Worm (Caenorhabditis elegans) whole organism, L4 larva: ENCODE results near the gene Y39A3B.7.

ENCODE experiments used
- D1046.2 ChIP-seq: fragments of 200-800 bp; sonication (Bioruptor generic); IDR thresholded peaks from 2 replicates; pipeline ENCODE4 v1.3.6; 2022; ENCODE audit warnings: missing genetic modification characterization, missing compliant biosample characterization
- R02D3.7 ChIP-seq: fragments of 150-350 bp; sonication (generic microtip); optimal IDR thresholded peaks from 3 replicates; lab custom pipeline; 2014; ENCODE audit warnings: missing biosample characterization, missing genetic modification characterization
- T20F7.1 ChIP-seq: fragments of 200-800 bp; sonication (Bioruptor generic); optimal IDR thresholded peaks from 2 replicates; lab custom pipeline; 2018; ENCODE audit warnings: mild to moderate bottlenecking, missing genetic modification characterization, missing compliant biosample characterization
- aha-1 ChIP-seq: fragments of 150-350 bp; peaks from one replicate; lab custom pipeline; 2014; ENCODE audit warnings: missing biosample characterization, missing genetic modification characterization
- ceh-28 ChIP-seq: fragments of 150-350 bp; optimal IDR thresholded peaks from 2 replicates; lab custom pipeline; 2014; ENCODE audit warnings: missing biosample characterization, missing genetic modification reagents, missing genetic modification characterization
- ceh-32 ChIP-seq: sonication (generic microtip); optimal IDR thresholded peaks from 2 replicates; lab custom pipeline; 2016; ENCODE audit warnings: mild to moderate bottlenecking, missing genetic modification characterization, missing compliant biosample characterization; ENCODE audit not compliant: poor library complexity
- dmd-6 ChIP-seq: fragments of 200-800 bp; sonication (Bioruptor generic); IDR thresholded peaks from 2 replicates; pipeline ENCODE4 v1.3.6; 2022; ENCODE audit warnings: missing genetic modification reagents, missing genetic modification characterization, missing compliant biosample characterization
- dmd-8 ChIP-seq: fragments of 200-800 bp; sonication (Bioruptor generic); IDR thresholded peaks from 2 replicates; pipeline ENCODE4 v1.3.6; 2022; ENCODE audit warnings: missing genetic modification characterization, missing compliant biosample characterization
- duxl-1 ChIP-seq: sonication (generic microtip); optimal IDR thresholded peaks from 2 replicates; lab custom pipeline; 2016; ENCODE audit warnings: mild to moderate bottlenecking, missing genetic modification characterization, moderate library complexity, missing compliant biosample characterization; ENCODE audit not compliant: poor library complexity
- egl-27 ChIP-seq: sonication (generic microtip); optimal IDR thresholded peaks from 3 replicates; lab custom pipeline; 2017; ENCODE audit warnings: missing biosample characterization, missing genetic modification reagents, missing genetic modification characterization
- fos-1 ChIP-seq: fragments of 150-350 bp; optimal IDR thresholded peaks from 2 replicates; lab custom pipeline; 2014; ENCODE audit warnings: missing biosample characterization, missing genetic modification characterization
- hlh-30 ChIP-seq: sonication (generic microtip); optimal IDR thresholded peaks from 2 replicates; lab custom pipeline; 2017; ENCODE audit warnings: antibody characterized with exemption, mild to moderate bottlenecking, missing genetic modification characterization, missing compliant biosample characterization; ENCODE audit not compliant: insufficient read depth
- jun-1 ChIP-seq: fragments of 150-350 bp; optimal IDR thresholded peaks from 2 replicates; lab custom pipeline; 2014; ENCODE audit warnings: missing biosample characterization, missing genetic modification reagents, missing genetic modification characterization
- lin-15B ChIP-seq: fragments of 150-350 bp; sonication (generic microtip); optimal IDR thresholded peaks from 3 replicates; lab custom pipeline; 2014; ENCODE audit warnings: missing biosample characterization, missing genetic modification characterization
- lin-39 ChIP-seq: fragments of 150-350 bp; optimal IDR thresholded peaks from 2 replicates; lab custom pipeline; 2014; ENCODE audit warnings: missing biosample characterization, missing genetic modification reagents, missing genetic modification characterization
- lir-3 ChIP-seq: sonication (generic microtip); optimal IDR thresholded peaks from 2 replicates; lab custom pipeline; 2016; ENCODE audit warnings: mild to moderate bottlenecking, missing genetic modification characterization, missing compliant biosample characterization
- lsy-2 ChIP-seq, 2 experiments: fragments of 150-350 bp in 1 of 2; sonication (generic microtip) in 1 of 2; optimal IDR thresholded peaks; 2 replicates each; lab custom pipeline; 2014 to 2017; ENCODE audit warnings: missing biosample characterization in 2 of 2, missing genetic modification characterization in 2 of 2
- mdl-1 ChIP-seq, 2 experiments: fragments of 150-350 bp in 1 of 2; sonication (generic microtip) in 1 of 2; optimal IDR thresholded peaks; 2 replicates each; lab custom pipeline; 2014 to 2017; ENCODE audit warnings: missing biosample characterization in 2 of 2, missing genetic modification characterization in 2 of 2
- mdt-29 ChIP-seq: fragments of 200-800 bp; sonication (Bioruptor generic); IDR thresholded peaks from 2 replicates; pipeline ENCODE4 v1.3.6; 2022; ENCODE audit warnings: missing genetic modification reagents, missing genetic modification characterization, missing compliant biosample characterization
- mep-1 ChIP-seq: fragments of 150-350 bp; sonication (generic microtip); optimal IDR thresholded peaks from 3 replicates; lab custom pipeline; 2014; ENCODE audit warnings: missing biosample characterization, missing genetic modification characterization
- mxl-3 ChIP-seq: fragments of 200-800 bp; sonication (Bioruptor generic); optimal IDR thresholded peaks from 2 replicates; lab custom pipeline; 2018; ENCODE audit warnings: mild to moderate bottlenecking, missing genetic modification characterization, missing compliant biosample characterization
- nhr-11 ChIP-seq: fragments of 150-350 bp; optimal IDR thresholded peaks from 2 replicates; lab custom pipeline; 2014; ENCODE audit warnings: missing biosample characterization, missing genetic modification characterization
- nhr-25 ChIP-seq: sonication (generic microtip); optimal IDR thresholded peaks from 2 replicates; lab custom pipeline; 2017; ENCODE audit warnings: missing genetic modification characterization, mild to moderate bottlenecking, missing compliant biosample characterization, antibody characterized with exemption, moderate library complexity, borderline replicate concordance; ENCODE audit not compliant: insufficient read depth
- nhr-76 ChIP-seq: fragments of 150-350 bp; optimal IDR thresholded peaks from 2 replicates; lab custom pipeline; 2014; ENCODE audit warnings: missing biosample characterization, missing genetic modification characterization
- sdz-12 ChIP-seq: fragments of 200-800 bp; sonication (Bioruptor generic); optimal IDR thresholded peaks from 2 replicates; lab custom pipeline; 2018; ENCODE audit warnings: mild to moderate bottlenecking, missing genetic modification characterization, missing compliant biosample characterization
- set-16 ChIP-seq: fragments of 200-800 bp; sonication (Bioruptor generic); IDR thresholded peaks from 2 replicates; pipeline ENCODE4 v1.3.6; 2022; ENCODE audit warnings: missing genetic modification reagents, missing genetic modification characterization, missing compliant biosample characterization
- skn-1 ChIP-seq: fragments of 150-350 bp; optimal IDR thresholded peaks from 2 replicates; lab custom pipeline; 2014; ENCODE audit warnings: missing biosample characterization, missing genetic modification characterization
- snpc-1.2 ChIP-seq: fragments of 200-800 bp; sonication (Bioruptor generic); IDR thresholded peaks from 2 replicates; pipeline ENCODE4 v1.3.6; 2022; ENCODE audit warnings: missing genetic modification reagents, missing genetic modification characterization, missing compliant biosample characterization
- snpc-4 ChIP-seq: fragments of 150-350 bp; optimal IDR thresholded peaks from 2 replicates; lab custom pipeline; 2014; ENCODE audit warnings: missing biosample characterization, missing genetic modification characterization
- tra-1 ChIP-seq: fragments of 200-800 bp; sonication (Bioruptor generic); IDR thresholded peaks from 2 replicates; pipeline ENCODE4 v1.3.6; 2022; ENCODE audit warnings: missing genetic modification reagents, missing genetic modification characterization, missing compliant biosample characterization
- unc-130 ChIP-seq: sonication (generic microtip); optimal IDR thresholded peaks from 2 replicates; lab custom pipeline; 2016; ENCODE audit warnings: missing genetic modification reagents, missing genetic modification characterization, missing compliant biosample characterization
- unc-62 ChIP-seq, 3 experiments: fragments of 150-350 bp in 1 of 3; sonication (generic microtip); optimal IDR thresholded peaks in 2 of 3; peaks in 1 of 3; 1 replicate in 1 of 3; 2 replicates in 2 of 3; lab custom pipeline; 2014 to 2017; ENCODE audit warnings: missing biosample characterization in 3 of 3, missing genetic modification characterization in 3 of 3, missing genetic modification reagents in 3 of 3, missing genotype in 1 of 3
- vab-7 ChIP-seq: fragments of 200-800 bp; sonication (Bioruptor generic); IDR thresholded peaks from 2 replicates; pipeline ENCODE4 v1.3.6; 2022; ENCODE audit warnings: missing genetic modification reagents, missing genetic modification characterization, missing compliant biosample characterization

Gene Y39A3B.7

ce11 chrIII:2015494-2015893, 30.7 kb upstream of the Y39A3B.7 start:
- TF ChIP-seq aha-1 (tag; lab: Kevin White, UChicago) (peak; percentile 85), ceh-28 (tag; lab: Kevin White, UChicago) (peak; percentile 87), lsy-2 (tag; optimal IDR thresholded peaks at IDR 0.05; lab: Kevin White, UChicago) (no peak)
- TF ChIP-seq, all 104 proteins: peak for 2

- peak; percentile 96 for TF ChIP-seq ceh-28 (tag; lab: Kevin White, UChicago)
These were observed 29.2 kb upstream of the Y39A3B.7 start for ce11 chrIII:2013876-2014474.

DNA sequence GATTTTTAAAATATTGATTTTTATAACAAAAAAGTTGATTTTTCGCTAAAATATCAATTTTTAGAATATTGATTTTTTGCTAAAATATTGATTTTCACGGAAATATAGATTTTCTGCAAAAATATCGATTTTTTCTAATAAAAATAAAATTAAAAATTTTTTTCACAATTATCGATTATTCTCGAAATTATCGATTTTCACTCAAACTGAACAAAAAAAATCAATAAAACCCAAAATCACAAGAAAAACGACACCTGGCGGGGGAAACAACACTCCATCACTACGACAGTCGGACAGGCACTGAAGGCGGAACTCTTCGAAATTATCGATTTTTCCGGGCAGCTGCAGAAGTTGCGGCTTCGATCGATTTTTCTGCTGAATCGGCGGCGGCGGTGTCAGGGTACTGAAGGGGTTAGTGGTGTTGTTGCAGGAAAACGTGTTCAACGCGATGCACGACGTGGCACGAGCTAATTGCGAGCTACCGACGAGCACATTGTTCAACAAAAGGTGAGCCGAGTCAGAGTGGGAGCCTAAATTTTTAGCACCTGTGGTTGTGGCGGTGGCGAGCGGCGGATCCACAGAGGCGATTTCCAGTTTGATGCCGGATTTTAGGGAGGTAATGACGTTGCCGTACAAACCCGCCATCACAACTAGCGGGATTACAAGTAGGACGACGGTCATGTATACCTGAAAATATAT, 28.5 kb upstream of the Y39A3B.7 start:
- TF ChIP-seq ceh-28 (tag; lab: Kevin White, UChicago), result peak; percentile 77
- TF ChIP-seq nhr-11 (tag; lab: Kevin White, UChicago), result no peak
- peak; percentile 69 for TF ChIP-seq aha-1 (tag; lab: Kevin White, UChicago)
- 0 out of 2 replicates have a peak, but pooled peaks have one; percentile 65 for TF ChIP-seq D1046.2
- no peak for TF ChIP-seq egl-27
- TF ChIP-seq set-16 (GFP tag; lab: Robert Waterston, UW), result peak; percentile 39
- no peak for TF ChIP-seq skn-1 (tag; lab: Kevin White, UChicago)
- TF ChIP-seq lin-15B, result no peak
- TF ChIP-seq, all 104 proteins: peak for 4

- TF ChIP-seq lin-15B, result no peak
- TF ChIP-seq ceh-28 (tag; lab: Kevin White, UChicago), result peak; percentile 94
- TF ChIP-seq, all 104 proteins: peak for 1
These were observed 27.8 kb upstream of the Y39A3B.7 start for ce11 chrIII:2012561-2012960.

ce11 chrIII:2008894-2009293, 24.1 kb upstream of the Y39A3B.7 start:
- TF ChIP-seq unc-62 (GFP tag; optimal IDR thresholded peaks at IDR 0.05 in 1 of 2; lab: Kevin White, UChicago) (peak in 1 of 2 experiments; percentile 62), unc-62 (tag; optimal IDR thresholded peaks at IDR 0.05; lab: Kevin White, UChicago) (no peak), ceh-28 (tag; lab: Kevin White, UChicago) (peak; percentile 28), nhr-76 (tag; lab: Kevin White, UChicago) (no peak), nhr-25 (no peak)

- TF ChIP-seq lir-3, result no peak
- TF ChIP-seq jun-1, result no peak
- TF ChIP-seq sdz-12, result no peak
- peak; percentile 65 for TF ChIP-seq set-16 (GFP tag; lab: Robert Waterston, UW)
- no peak for TF ChIP-seq lin-39
- TF ChIP-seq vab-7, result no peak
- TF ChIP-seq egl-27, result no peak
- no peak for TF ChIP-seq hlh-30 (tag; lab: Kevin White, UChicago)
- no peak for TF ChIP-seq fos-1 (tag; lab: Kevin White, UChicago)
These were observed 23.6 kb upstream of the Y39A3B.7 start for ce11 chrIII:2008334-2008733.

ce11 chrIII:2006937-2007336, 22.2 kb upstream of the Y39A3B.7 start:
- TF ChIP-seq ceh-28 (tag; lab: Kevin White, UChicago), result peak; percentile 89
- TF ChIP-seq snpc-1.2, result no peak
- TF ChIP-seq T20F7.1, result no peak
- TF ChIP-seq mep-1, result no peak

ce11 chrIII:2005729-2006128, 21.0 kb upstream of the Y39A3B.7 start, which contains the start of gene Y39A3B.1:
TSS of gene Y39A3B.1 (plus strand) at chrIII:2006029.
- TF ChIP-seq lsy-2 (tag; optimal IDR thresholded peaks at IDR 0.05; lab: Kevin White, UChicago) (no peak), vab-7 (no peak), dmd-8 (GFP tag; lab: Robert Waterston, UW) (no peak), unc-62 (GFP tag; optimal IDR thresholded peaks at IDR 0.05 in 1 of 2; lab: Kevin White, UChicago) (no peak), unc-62 (tag; optimal IDR thresholded peaks at IDR 0.05; lab: Kevin White, UChicago) (no peak), dmd-6 (no peak), snpc-4 (tag; lab: Kevin White, UChicago) (no peak), unc-130 (GFP tag; lab: Kevin White, UChicago) (no peak), mdl-1 (tag; optimal IDR thresholded peaks at IDR 0.05; lab: Kevin White, UChicago) (no peak), hlh-30 (tag; lab: Kevin White, UChicago) (no peak), jun-1 (no peak), R02D3.7 (no peak), tra-1 (GFP tag; lab: Robert Waterston, UW) (no peak), mxl-3 (no peak), mdt-29 (GFP tag; lab: Robert Waterston, UW) (no peak), ceh-32 (no peak), duxl-1 (tag; lab: Kevin White, UChicago) (no peak)
- TF ChIP-seq, all 104 proteins: peak for 0
